Worm (Caenorhabditis elegans): Measurements from ENCODE around the gene R08D7.4.
"Not testable (repeated sequence)": the region's sequence is repeated elsewhere in the genome, so short reads cannot be mapped to it uniquely, and the experiment has no call there.

R08D7.4 gene

ce11 chrIII:8984412-8984811, 12.7 kb downstream of the R08D7.4 start:
- TF ChIP-seq ztf-29 (GFP tag; IDR thresholded peaks at IDR 0.05) (no peak), tab-1 (GFP tag; IDR thresholded peaks at IDR 0.05) (no peak), ref-1 (GFP tag; conservative IDR thresholded peaks at IDR 0.05) (no peak), klf-2 (GFP tag; conservative IDR thresholded peaks at IDR 0.05) (no peak), cog-1 (tag; optimal IDR thresholded peaks at IDR 0.05) (no peak), ztf-23 (GFP tag; IDR thresholded peaks at IDR 0.05) (no peak)

- TF ChIP-seq ztf-23 (GFP tag; IDR thresholded peaks at IDR 0.05) (no peak), T22C8.4 (GFP tag; IDR thresholded peaks at IDR 0.05) (no peak), ztf-29 (GFP tag; IDR thresholded peaks at IDR 0.05) (no peak), flt-1 (GFP tag; IDR thresholded peaks at IDR 0.05) (no peak), tab-1 (GFP tag; IDR thresholded peaks at IDR 0.05) (no peak), cog-1 (tag; optimal IDR thresholded peaks at IDR 0.05) (no peak), ref-1 (GFP tag; conservative IDR thresholded peaks at IDR 0.05) (no peak), med-1 (GFP tag; optimal IDR thresholded peaks at IDR 0.05; ENCODE audit: insufficient read depth) (no peak)
These were observed 13.3 kb downstream of the R08D7.4 start for ce11 chrIII:8984960-8985359.

ce11 chrIII:8985461-8985860, 13.8 kb downstream of the R08D7.4 start:
- TF ChIP-seq ref-1 (GFP tag; conservative IDR thresholded peaks at IDR 0.05) (no peak), cog-1 (tag; optimal IDR thresholded peaks at IDR 0.05) (no peak), med-1 (GFP tag; optimal IDR thresholded peaks at IDR 0.05; ENCODE audit: insufficient read depth) (no peak), T22C8.4 (GFP tag; IDR thresholded peaks at IDR 0.05) (no peak), ztf-29 (GFP tag; IDR thresholded peaks at IDR 0.05) (no peak)

ce11 chrIII:8985965-8986364, 14.3 kb downstream of the R08D7.4 start:
- TF ChIP-seq ztf-23 (GFP tag; IDR thresholded peaks at IDR 0.05) (no peak), ztf-29 (GFP tag; IDR thresholded peaks at IDR 0.05) (no peak), tab-1 (GFP tag; IDR thresholded peaks at IDR 0.05) (no peak), T22C8.4 (GFP tag; IDR thresholded peaks at IDR 0.05) (no peak), cog-1 (tag; optimal IDR thresholded peaks at IDR 0.05) (no peak), ref-1 (GFP tag; conservative IDR thresholded peaks at IDR 0.05) (no peak), med-1 (GFP tag; optimal IDR thresholded peaks at IDR 0.05; ENCODE audit: insufficient read depth) (no peak), klf-2 (GFP tag; conservative IDR thresholded peaks at IDR 0.05) (no peak), flt-1 (GFP tag; IDR thresholded peaks at IDR 0.05) (no peak)

- no peak for TF ChIP-seq ztf-23 (GFP tag; IDR thresholded peaks at IDR 0.05)
- no peak for TF ChIP-seq cog-1 (tag; optimal IDR thresholded peaks at IDR 0.05)
- no peak for TF ChIP-seq ref-1 (GFP tag; conservative IDR thresholded peaks at IDR 0.05)
- no peak for TF ChIP-seq ztf-29 (GFP tag; IDR thresholded peaks at IDR 0.05)
- no peak for TF ChIP-seq med-1 (GFP tag; optimal IDR thresholded peaks at IDR 0.05; ENCODE audit: insufficient read depth)
- no peak for TF ChIP-seq tab-1 (GFP tag; IDR thresholded peaks at IDR 0.05)
- no peak for TF ChIP-seq klf-2 (GFP tag; conservative IDR thresholded peaks at IDR 0.05)
- no peak for TF ChIP-seq flt-1 (GFP tag; IDR thresholded peaks at IDR 0.05)
- TF ChIP-seq T22C8.4 (GFP tag; IDR thresholded peaks at IDR 0.05) = no peak
These were observed 15.2 kb downstream of the R08D7.4 start for ce11 chrIII:8986872-8987271.

- TF ChIP-seq ztf-23 (GFP tag; IDR thresholded peaks at IDR 0.05) (no peak), tab-1 (GFP tag; IDR thresholded peaks at IDR 0.05) (no peak), ref-1 (GFP tag; conservative IDR thresholded peaks at IDR 0.05) (no peak), T22C8.4 (GFP tag; IDR thresholded peaks at IDR 0.05) (no peak), flt-1 (GFP tag; IDR thresholded peaks at IDR 0.05) (no peak), klf-2 (GFP tag; conservative IDR thresholded peaks at IDR 0.05) (no peak), med-1 (GFP tag; optimal IDR thresholded peaks at IDR 0.05; ENCODE audit: insufficient read depth) (no peak), cog-1 (tag; optimal IDR thresholded peaks at IDR 0.05) (no peak), ztf-29 (GFP tag; IDR thresholded peaks at IDR 0.05) (no peak)
These were observed 16.4 kb downstream of the R08D7.4 start for ce11 chrIII:8988061-8988460.

ce11 chrIII:8988544-8988943, 16.9 kb downstream of the R08D7.4 start:
- 0 out of 2 replicates have a peak, but pooled peaks have one; percentile 34 for TF ChIP-seq flt-1 (GFP tag; IDR thresholded peaks at IDR 0.05)
- TF ChIP-seq tab-1 (GFP tag; IDR thresholded peaks at IDR 0.05) = no peak

- not testable (repeated sequence) for TF ChIP-seq ztf-23, flt-1, T22C8.4 (GFP tag; IDR thresholded peaks at IDR 0.05)
These were observed 18.1 kb downstream of the R08D7.4 start, which contains the start of gene R08D7.7 for ce11 chrIII:8989752-8990151. Gene R08D7.7 (plus strand): TSS chrIII:8990052.

ce11 chrIII:8996686-8997085, 25.0 kb downstream of the R08D7.4 start, which contains the start of gene skat-1:
Gene skat-1 (minus strand): TSS chrIII:8996786.
- TF ChIP-seq T22C8.4 (GFP tag; IDR thresholded peaks at IDR 0.05) (no peak), klf-2 (GFP tag; conservative IDR thresholded peaks at IDR 0.05) (no peak), tab-1 (GFP tag; IDR thresholded peaks at IDR 0.05) (no peak), cog-1 (tag; optimal IDR thresholded peaks at IDR 0.05) (no peak), ref-1 (GFP tag; conservative IDR thresholded peaks at IDR 0.05) (no peak), ztf-29 (GFP tag; IDR thresholded peaks at IDR 0.05) (no peak)

- TF ChIP-seq tab-1 (GFP tag; IDR thresholded peaks at IDR 0.05) (no peak), T22C8.4 (GFP tag; IDR thresholded peaks at IDR 0.05) (no peak), ztf-23 (GFP tag; IDR thresholded peaks at IDR 0.05) (no peak), klf-2 (GFP tag; conservative IDR thresholded peaks at IDR 0.05) (no peak), med-1 (GFP tag; optimal IDR thresholded peaks at IDR 0.05; ENCODE audit: insufficient read depth) (no peak), ref-1 (GFP tag; conservative IDR thresholded peaks at IDR 0.05) (no peak), flt-1 (GFP tag; IDR thresholded peaks at IDR 0.05) (no peak), ztf-29 (GFP tag; IDR thresholded peaks at IDR 0.05) (no peak), cog-1 (tag; optimal IDR thresholded peaks at IDR 0.05) (no peak)
These were observed 26.1 kb downstream of the R08D7.4 start for ce11 chrIII:8997821-8998220.

- no peak for TF ChIP-seq klf-2 (GFP tag; conservative IDR thresholded peaks at IDR 0.05)
- no peak for TF ChIP-seq flt-1 (GFP tag; IDR thresholded peaks at IDR 0.05)
- no peak for TF ChIP-seq ztf-23 (GFP tag; IDR thresholded peaks at IDR 0.05)
- TF ChIP-seq T22C8.4 (GFP tag; IDR thresholded peaks at IDR 0.05) = no peak
- TF ChIP-seq cog-1 (tag; optimal IDR thresholded peaks at IDR 0.05) = no peak
These were observed 27.2 kb downstream of the R08D7.4 start for ce11 chrIII:8998884-8999283.

Measured in whole organism, midembryonic.